Fruit fly (Drosophila melanogaster): ENCODE measurements around the gene CG5645.

Gene CG5645

dm6 chr3L:12092860-12093359 is 43.6 kb downstream of the CG5645 start:
- peak; percentile 19 for TF ChIP-seq tj (GFP tag; optimal IDR thresholded peaks at IDR 0.05)
- TF ChIP-seq Mnt (GFP tag; optimal IDR thresholded peaks at IDR 0.05), result no peak

dm6 chr3L:12090898-12091685 is 45.4 kb downstream of the CG5645 start:
- TF ChIP-seq CG14711 (tag; optimal IDR thresholded peaks at IDR 0.05) (no peak), pad (GFP tag; optimal IDR thresholded peaks at IDR 0.05) (peak; percentile 21), CG5204 (GFP tag; optimal IDR thresholded peaks at IDR 0.05) (no peak), Hr96 (GFP tag; optimal IDR thresholded peaks at IDR 0.05) (no peak), tj (GFP tag; optimal IDR thresholded peaks at IDR 0.05) (peak; percentile 81), CG11617 (GFP tag; optimal IDR thresholded peaks at IDR 0.05) (no peak), CG7101 (tag; optimal IDR thresholded peaks at IDR 0.05) (no peak), bab1 (GFP tag; optimal IDR thresholded peaks at IDR 0.05) (peak; percentile 66), Mnt (GFP tag; optimal IDR thresholded peaks at IDR 0.05) (no peak), CG33017 (tag; optimal IDR thresholded peaks at IDR 0.05) (no peak)

dm6 chr3L:12090184-12090897 is 46.2 kb downstream of the CG5645 start:
- TF ChIP-seq ovo (GFP tag; optimal IDR thresholded peaks at IDR 0.05) (no peak), pad (GFP tag; optimal IDR thresholded peaks at IDR 0.05) (peak; percentile 55), CG7045 (GFP tag; optimal IDR thresholded peaks at IDR 0.05) (no peak), CG11617 (GFP tag; optimal IDR thresholded peaks at IDR 0.05) (no peak), CG12768 (GFP tag; optimal IDR thresholded peaks at IDR 0.05) (no peak), cic (GFP tag; optimal IDR thresholded peaks at IDR 0.05) (no peak), tj (GFP tag; optimal IDR thresholded peaks at IDR 0.05) (no peak), Clk (GFP tag; optimal IDR thresholded peaks at IDR 0.05) (no peak)

dm6 chr3L:12088326-12088725 is 48.2 kb downstream of the CG5645 start, which contains the start of gene CG17154:
TSS of gene CG17154 (plus strand) at chr3L:12088626.
- TF ChIP-seq CG7101 (tag; optimal IDR thresholded peaks at IDR 0.05) (no peak), kay (GFP tag; ENCODE audit: borderline replicate concordance) (peak; percentile 37)

- TF ChIP-seq CG5204 (GFP tag; optimal IDR thresholded peaks at IDR 0.05), result no peak
- TF ChIP-seq CG1620 (GFP tag; optimal IDR thresholded peaks at IDR 0.05), result no peak
- no peak for TF ChIP-seq CG11617 (GFP tag; optimal IDR thresholded peaks at IDR 0.05)
- TF ChIP-seq CG7101 (tag; optimal IDR thresholded peaks at IDR 0.05), result no peak
- TF ChIP-seq cic (GFP tag; optimal IDR thresholded peaks at IDR 0.05), result no peak
- TF ChIP-seq Crg-1 (GFP tag; optimal IDR thresholded peaks at IDR 0.05), result no peak
- no peak for TF ChIP-seq Hr96 (GFP tag; optimal IDR thresholded peaks at IDR 0.05)
- TF ChIP-seq Clk (GFP tag; optimal IDR thresholded peaks at IDR 0.05), result no peak
- TF ChIP-seq CG7045 (GFP tag; optimal IDR thresholded peaks at IDR 0.05), result no peak
- no peak for TF ChIP-seq kay (GFP tag; ENCODE audit: borderline replicate concordance)
- TF ChIP-seq Mnt (GFP tag; optimal IDR thresholded peaks at IDR 0.05), result no peak
- no peak for TF ChIP-seq cnc (optimal IDR thresholded peaks at IDR 0.05)
- TF ChIP-seq CG12768 (GFP tag; optimal IDR thresholded peaks at IDR 0.05), result no peak
- TF ChIP-seq CG14711 (tag; optimal IDR thresholded peaks at IDR 0.05), result no peak
- no peak for TF ChIP-seq toe (GFP tag; optimal IDR thresholded peaks at IDR 0.05)
- TF ChIP-seq ovo (GFP tag; optimal IDR thresholded peaks at IDR 0.05), result no peak
- TF ChIP-seq pad (GFP tag; optimal IDR thresholded peaks at IDR 0.05), result no peak
- TF ChIP-seq tj (GFP tag; optimal IDR thresholded peaks at IDR 0.05), result no peak
- TF ChIP-seq bab1 (GFP tag; optimal IDR thresholded peaks at IDR 0.05), result no peak
Measured at dm6 chr3L:12085691-12086078, 50.8 kb downstream of the CG5645 start.

dm6 chr3L:12084969-12085690 is 51.4 kb downstream of the CG5645 start:
- TF ChIP-seq Hr96 (GFP tag; optimal IDR thresholded peaks at IDR 0.05) (no peak), CG14711 (tag; optimal IDR thresholded peaks at IDR 0.05) (no peak), CG7045 (GFP tag; optimal IDR thresholded peaks at IDR 0.05) (no peak), cic (GFP tag; optimal IDR thresholded peaks at IDR 0.05) (no peak), CG12768 (GFP tag; optimal IDR thresholded peaks at IDR 0.05) (no peak), bab1 (GFP tag; optimal IDR thresholded peaks at IDR 0.05) (no peak), Mnt (GFP tag; optimal IDR thresholded peaks at IDR 0.05) (no peak), CG33017 (tag; optimal IDR thresholded peaks at IDR 0.05) (no peak), kay (GFP tag; ENCODE audit: borderline replicate concordance) (no peak), CG1620 (GFP tag; optimal IDR thresholded peaks at IDR 0.05) (no peak), Crg-1 (GFP tag; optimal IDR thresholded peaks at IDR 0.05) (no peak), Clk (GFP tag; optimal IDR thresholded peaks at IDR 0.05) (no peak), CG7101 (tag; optimal IDR thresholded peaks at IDR 0.05) (no peak), pad (GFP tag; optimal IDR thresholded peaks at IDR 0.05) (no peak)
